Worm (Caenorhabditis elegans) whole organism, mixed stage, embryonic: ENCODE measurements around the gene F32D8.14.

Experiments used
- ces-1 ChIP-seq: fragments of 150-350 bp; optimal IDR thresholded peaks from 2 replicates; lab custom pipeline; 2014; ENCODE audit warnings: missing biosample characterization, missing genetic modification reagents, missing genetic modification characterization
- drap-1 ChIP-seq: fragments of 200-800 bp; sonication (Bioruptor generic); optimal IDR thresholded peaks from 3 replicates; lab custom pipeline; 2018; ENCODE audit warnings: mild to moderate bottlenecking, missing genetic modification characterization, missing compliant biosample characterization
- elt-1 ChIP-seq: sonication (generic microtip); optimal IDR thresholded peaks from 2 replicates; lab custom pipeline; 2017; ENCODE audit warnings: missing genetic modification characterization, mild to moderate bottlenecking, missing compliant biosample characterization, antibody characterized with exemption, moderate library complexity, borderline replicate concordance; ENCODE audit not compliant: insufficient read depth
- ham-2 ChIP-seq: fragments of 200-800 bp; sonication (Bioruptor generic); optimal IDR thresholded peaks from 2 replicates; lab custom pipeline; 2018; ENCODE audit warnings: mild to moderate bottlenecking, missing genetic modification characterization, missing compliant biosample characterization
- lin-32 ChIP-seq: fragments of 200-800 bp; sonication (Bioruptor generic); optimal IDR thresholded peaks from 2 replicates; lab custom pipeline; 2018; ENCODE audit warnings: mild to moderate bottlenecking, missing genetic modification characterization, missing compliant biosample characterization
- lsy-2 ChIP-seq: fragments of 150-350 bp; optimal IDR thresholded peaks from 2 replicates; lab custom pipeline; 2014; ENCODE audit warnings: missing biosample characterization, missing genetic modification characterization
- nhr-237 ChIP-seq: fragments of 150-350 bp; optimal IDR thresholded peaks from 2 replicates; lab custom pipeline; 2014; ENCODE audit warnings: missing biosample characterization, missing genetic modification characterization
- nhr-28 ChIP-seq: fragments of 150-350 bp; optimal IDR thresholded peaks from 2 replicates; lab custom pipeline; 2014; ENCODE audit warnings: missing biosample characterization, missing genetic modification characterization
- nhr-76 ChIP-seq: sonication (generic microtip); optimal IDR thresholded peaks from 2 replicates; lab custom pipeline; 2017; ENCODE audit warnings: missing biosample characterization, missing genetic modification characterization
- pha-4 ChIP-seq: fragments of 150-350 bp; optimal IDR thresholded peaks from 2 replicates; lab custom pipeline; 2018; ENCODE audit warnings: missing biosample characterization, missing genetic modification reagents, missing genetic modification characterization
- snpc-4 ChIP-seq: fragments of 150-350 bp; optimal IDR thresholded peaks from 2 replicates; lab custom pipeline; 2014; ENCODE audit warnings: missing biosample characterization, missing genetic modification characterization
- unc-39 ChIP-seq: fragments of 150-350 bp; optimal IDR thresholded peaks from 2 replicates; lab custom pipeline; 2014; ENCODE audit warnings: missing biosample characterization, missing genetic modification characterization

- TF ChIP-seq pha-4 (tag; lab: Kevin White, UChicago): no peak
- TF ChIP-seq elt-1: no peak
- no peak for TF ChIP-seq lin-32
- no peak for TF ChIP-seq nhr-28 (tag; lab: Kevin White, UChicago)
- TF ChIP-seq ces-1 (GFP tag; lab: Kevin White, UChicago): no peak
- no peak for TF ChIP-seq ham-2 (GFP tag; lab: Kevin White, UChicago)
- TF ChIP-seq nhr-237 (tag; lab: Kevin White, UChicago): no peak
- TF ChIP-seq snpc-4 (tag; lab: Kevin White, UChicago): no peak
- no peak for TF ChIP-seq unc-39 (tag; lab: Kevin White, UChicago)
- no peak for TF ChIP-seq nhr-76 (tag; lab: Kevin White, UChicago)
- no peak for TF ChIP-seq lsy-2 (tag; lab: Kevin White, UChicago)
- TF ChIP-seq drap-1: no peak
Observed at ce11 chrV:10909959-10910358, 15.4 kb upstream of the F32D8.14 start.
